Fruit fly (Drosophila melanogaster) whole organism, wandering third instar larva: ENCODE results near the gene vers.

ENCODE experiments used
- Dif ChIP-seq: fragments of 200-275, 200-300 bp; sonication (Bioruptor generic); optimal IDR thresholded peaks from 2 replicates; lab custom pipeline; 2018; ENCODE audit warnings: missing biosample characterization, missing genetic modification characterization; ENCODE audit not compliant: partially characterized antibody
- Hr78 ChIP-seq: fragments of >200 bp; optimal IDR thresholded peaks from 2 replicates; lab custom pipeline; 2017; ENCODE audit warnings: missing biosample characterization, missing genetic modification characterization
- OdsH ChIP-seq: fragments of 200-800 bp; sonication (Bioruptor generic); optimal IDR thresholded peaks from 2 replicates; lab custom pipeline; 2016; ENCODE audit warnings: missing biosample characterization, mild to moderate bottlenecking, missing genetic modification characterization
- foxo ChIP-seq, 2 experiments: fragments of 200-800 bp; sonication (Bioruptor generic); optimal IDR thresholded peaks; 2 replicates in 1 of 2; 3 replicates in 1 of 2; lab custom pipeline; 2016 to 2017; ENCODE audit warnings: missing biosample characterization in 2 of 2, missing genetic modification characterization in 2 of 2
- psq ChIP-seq: fragments of 200-800 bp; sonication (Bioruptor generic); optimal IDR thresholded peaks from 3 replicates; lab custom pipeline; 2017; ENCODE audit warnings: missing biosample characterization, mild to moderate bottlenecking, missing genetic modification characterization, moderate library complexity
- tai ChIP-seq: sonication (Bioruptor generic); optimal IDR thresholded peaks from 2 replicates; lab custom pipeline; 2016; ENCODE audit warnings: missing biosample characterization, missing genetic modification characterization
- usp ChIP-seq: fragments of >200 bp; optimal IDR thresholded peaks from 2 replicates; lab custom pipeline; 2017; ENCODE audit warnings: missing biosample characterization, missing genetic modification characterization

Gene vers

DNA sequence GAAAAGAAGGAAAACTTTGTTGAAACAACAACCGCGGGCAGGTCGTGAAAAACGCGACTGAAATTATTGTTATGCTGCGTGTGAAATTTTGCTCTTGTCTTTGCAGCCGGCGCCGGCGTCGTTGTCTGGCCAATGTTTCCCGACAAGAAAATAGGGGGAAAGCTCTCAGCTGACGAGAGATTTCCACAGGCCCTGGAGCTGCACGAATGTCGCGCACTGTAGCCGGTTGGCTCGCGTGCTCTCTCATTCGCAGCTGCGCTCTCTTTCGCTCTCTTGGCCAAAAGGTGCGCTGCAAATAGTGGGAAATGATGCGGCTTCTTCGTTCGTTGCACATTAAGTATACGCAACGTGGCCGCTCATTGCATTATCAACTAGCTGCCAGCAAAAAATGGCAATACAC, 47.8 kb downstream of the vers start, which contains the start of gene CG9760:
Gene CG9760, minus strand, starts transcription at position 43 of the 400 bp plus-strand sequence.
- TF ChIP-seq Hr78 (no peak), tai (GFP tag; lab: Kevin White, UChicago) (no peak), foxo (GFP tag; optimal IDR thresholded peaks at IDR 0.05; lab: Kevin White, UChicago) (no peak), Dif (GFP tag; lab: Kevin White, UChicago) (no peak), usp (no peak), psq (no peak), OdsH (GFP tag; lab: Kevin White, UChicago) (no peak)
